Fruit fly (Drosophila melanogaster): ENCODE results near the gene SMC6.
A peak's percentile ranks its signal among the peaks of the same experiment; 100 is the strongest.

- peak; percentile 7 for TF ChIP-seq Lpt (GFP tag; optimal IDR thresholded peaks at IDR 0.05)
- TF ChIP-seq Smox (GFP tag; optimal IDR thresholded peaks at IDR 0.05): peak; percentile 28
- TF ChIP-seq Blimp-1 (GFP tag; optimal IDR thresholded peaks at IDR 0.05): peak; percentile 23
These were observed 12.7 kb upstream of the SMC6 start for dm6 chr3R:24205935-24206334.
